Fruit fly (Drosophila melanogaster) whole organism, wandering third instar larva: Measurements from ENCODE around the gene CG9917.

Experiments
- CrebA ChIP-seq: fragments of 200-800 bp; sonication (Bioruptor generic); optimal IDR thresholded peaks from 2 replicates; lab custom pipeline; 2016; ENCODE audit warnings: missing biosample characterization, mild to moderate bottlenecking, missing genetic modification characterization, borderline replicate concordance
- Mio ChIP-seq: sonication (Bioruptor generic); optimal IDR thresholded peaks from 2 replicates; lab custom pipeline; 2016; ENCODE audit warnings: missing biosample characterization, missing genetic modification characterization
- brk ChIP-seq: fragments of 200-800 bp; sonication (Bioruptor generic); optimal IDR thresholded peaks from 2 replicates; lab custom pipeline; 2016; ENCODE audit warnings: missing biosample characterization, mild to moderate bottlenecking, missing genetic modification characterization
- ey ChIP-seq: fragments of 200-800 bp; sonication (Bioruptor generic); optimal IDR thresholded peaks from 2 replicates; lab custom pipeline; 2016; ENCODE audit warnings: missing biosample characterization, missing genetic modification characterization
- h ChIP-seq: fragments of 200-800 bp; sonication (Bioruptor generic); optimal IDR thresholded peaks from 3 replicates; lab custom pipeline; 2016; ENCODE audit warnings: missing biosample characterization, mild to moderate bottlenecking, missing genetic modification characterization
- psq ChIP-seq: fragments of 200-800 bp; sonication (Bioruptor generic); optimal IDR thresholded peaks from 3 replicates; lab custom pipeline; 2017; ENCODE audit warnings: missing biosample characterization, mild to moderate bottlenecking, missing genetic modification characterization, moderate library complexity

DNA sequence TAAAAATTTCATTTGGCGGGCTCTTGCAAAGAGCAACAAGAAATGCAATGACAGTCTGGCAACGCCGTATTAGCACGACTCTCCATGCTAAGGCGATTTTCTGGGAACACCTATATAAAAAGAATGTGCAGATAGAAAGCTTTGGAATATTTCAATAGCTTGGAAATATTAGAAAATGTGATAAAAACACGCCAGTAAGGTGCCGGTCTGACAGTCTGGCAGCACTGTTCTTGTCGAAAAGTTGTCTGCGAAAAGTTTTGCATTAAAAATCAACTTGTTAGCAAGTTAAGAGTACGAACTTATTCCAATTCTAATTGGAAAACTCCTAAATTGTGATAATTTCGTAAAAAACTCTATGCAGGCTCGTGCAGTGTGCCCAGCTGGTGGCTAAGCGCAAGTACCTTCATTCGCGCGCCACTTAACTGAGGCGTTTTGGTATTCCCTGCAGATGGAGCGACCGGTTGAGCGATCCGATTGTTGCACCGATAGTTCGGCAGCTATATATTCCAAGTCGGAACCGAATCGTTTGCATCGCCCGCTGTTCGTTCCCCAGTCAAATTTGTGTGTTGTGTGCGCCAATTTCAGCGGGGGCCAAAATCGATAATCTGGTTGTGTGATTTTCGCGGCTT, 45.0 kb downstream of the CG9917 start, which contains the start of gene eas:
- TF ChIP-seq CrebA (GFP tag; lab: Kevin White, UChicago) (no peak), h (GFP tag; lab: Kevin White, UChicago) (peak; percentile 23), Mio (GFP tag; lab: Kevin White, UChicago) (no peak), psq (GFP tag; lab: Kevin White, UChicago) (no peak), brk (GFP tag; lab: Kevin White, UChicago) (no peak), ey (GFP tag; lab: Kevin White, UChicago) (no peak)
